Worm (Caenorhabditis elegans) whole organism, mixed stage, embryonic: ENCODE measurements around the gene K03B4.2.

Experiments used
- ces-1 ChIP-seq: fragments of 150-350 bp; optimal IDR thresholded peaks from 2 replicates; lab custom pipeline; 2014; ENCODE audit warnings: missing biosample characterization, missing genetic modification reagents, missing genetic modification characterization
- elt-1 ChIP-seq: sonication (generic microtip); optimal IDR thresholded peaks from 2 replicates; lab custom pipeline; 2017; ENCODE audit warnings: missing genetic modification characterization, mild to moderate bottlenecking, missing compliant biosample characterization, antibody characterized with exemption, moderate library complexity, borderline replicate concordance; ENCODE audit not compliant: insufficient read depth
- elt-3 ChIP-seq: fragments of 150-350 bp; optimal IDR thresholded peaks from 2 replicates; lab custom pipeline; 2014; ENCODE audit warnings: missing biosample characterization, missing genetic modification characterization
- flh-1 ChIP-seq: fragments of 200-800 bp; sonication (Bioruptor generic); optimal IDR thresholded peaks from 2 replicates; lab custom pipeline; 2018; ENCODE audit warnings: mild to moderate bottlenecking, missing genetic modification characterization, moderate library complexity, missing compliant biosample characterization
- lin-13 ChIP-seq: fragments of 150-350 bp; optimal IDR thresholded peaks from 2 replicates; lab custom pipeline; 2014; ENCODE audit warnings: missing biosample characterization, missing genetic modification characterization
- nhr-28 ChIP-seq: fragments of 150-350 bp; optimal IDR thresholded peaks from 2 replicates; lab custom pipeline; 2014; ENCODE audit warnings: missing biosample characterization, missing genetic modification characterization
- nhr-76 ChIP-seq: sonication (generic microtip); optimal IDR thresholded peaks from 2 replicates; lab custom pipeline; 2017; ENCODE audit warnings: missing biosample characterization, missing genetic modification characterization
- pha-4 ChIP-seq: fragments of 150-350 bp; optimal IDR thresholded peaks from 2 replicates; lab custom pipeline; 2018; ENCODE audit warnings: missing biosample characterization, missing genetic modification reagents, missing genetic modification characterization
- snpc-4 ChIP-seq: fragments of 150-350 bp; optimal IDR thresholded peaks from 2 replicates; lab custom pipeline; 2014; ENCODE audit warnings: missing biosample characterization, missing genetic modification characterization
- unc-62 ChIP-seq: fragments of 150-350 bp; optimal IDR thresholded peaks from 2 replicates; lab custom pipeline; 2014; ENCODE audit warnings: missing biosample characterization, missing genetic modification reagents, missing genetic modification characterization
- ztf-11 ChIP-seq: fragments of 150-350 bp; optimal IDR thresholded peaks from 2 replicates; lab custom pipeline; 2014; ENCODE audit warnings: missing biosample characterization, missing genetic modification characterization

DNA sequence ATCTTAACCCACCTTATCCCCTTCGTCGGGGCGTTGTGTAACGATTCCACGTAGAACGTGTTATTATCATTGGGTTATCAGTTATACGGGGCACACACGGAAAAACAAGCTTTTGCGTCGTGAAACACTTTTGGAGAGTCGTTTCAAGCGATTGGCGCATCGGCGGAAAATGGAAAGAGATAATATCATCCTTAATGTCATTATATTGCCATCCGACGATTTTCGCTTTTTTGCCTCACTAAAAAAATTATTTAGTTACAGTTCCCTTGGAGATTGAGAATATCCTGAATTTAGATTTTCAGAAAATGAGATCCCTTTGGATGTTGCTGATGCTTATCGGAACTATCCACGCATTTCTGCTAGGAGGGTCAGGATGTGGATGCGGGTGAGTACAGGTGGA is 39.3 kb upstream of the K03B4.2 start, which contains the start of gene F41F3.8:
- TF ChIP-seq pha-4 (tag; lab: Kevin White, UChicago), result no peak
- TF ChIP-seq elt-3 (tag; lab: Kevin White, UChicago), result no peak
- TF ChIP-seq unc-62 (GFP tag; lab: Kevin White, UChicago), result no peak
- TF ChIP-seq elt-1 (tag; lab: Kevin White, UChicago), result no peak
- TF ChIP-seq ztf-11 (tag; lab: Kevin White, UChicago), result no peak
- no peak for TF ChIP-seq nhr-28 (tag; lab: Kevin White, UChicago)
- TF ChIP-seq snpc-4 (tag; lab: Kevin White, UChicago), result no peak
- no peak for TF ChIP-seq nhr-76 (tag; lab: Kevin White, UChicago)
- no peak for TF ChIP-seq flh-1 (GFP tag; lab: Kevin White, UChicago)
- TF ChIP-seq ces-1, result no peak
- no peak for TF ChIP-seq lin-13
